Fruit fly (Drosophila melanogaster): Measurements from ENCODE around the gene CG12990.
A peak's percentile ranks its signal among the peaks of the same experiment; 100 is the strongest.

Gene CG12990

dm6 chrX:17716814-17717565, 45.3 kb upstream of the CG12990 start:
- TF ChIP-seq OdsH (GFP tag; optimal IDR thresholded peaks at IDR 0.05): no peak
- no peak for TF ChIP-seq dmrt93B (GFP tag; optimal IDR thresholded peaks at IDR 0.05)
- no peak for TF ChIP-seq rgr (GFP tag; optimal IDR thresholded peaks at IDR 0.05)
- no peak for TF ChIP-seq woc (GFP tag; optimal IDR thresholded peaks at IDR 0.05)
- TF ChIP-seq lola (GFP tag; optimal IDR thresholded peaks at IDR 0.05): no peak
- no peak for TF ChIP-seq brk (GFP tag; optimal IDR thresholded peaks at IDR 0.05)
- TF ChIP-seq tai (GFP tag; optimal IDR thresholded peaks at IDR 0.05): no peak
- TF ChIP-seq foxo (GFP tag; optimal IDR thresholded peaks at IDR 0.05): no peak
- no peak for TF ChIP-seq HLH106 (tag; optimal IDR thresholded peaks at IDR 0.05)
- no peak for TF ChIP-seq Dif (GFP tag; optimal IDR thresholded peaks at IDR 0.05; ENCODE audit: partially characterized antibody)
- no peak for TF ChIP-seq Myc (optimal IDR thresholded peaks at IDR 0.05)
- TF ChIP-seq Hr83 (GFP tag; optimal IDR thresholded peaks at IDR 0.05; ENCODE audit: poor library complexity, severe bottlenecking): no peak
- no peak for TF ChIP-seq fru (GFP tag; optimal IDR thresholded peaks at IDR 0.05)
- TF ChIP-seq h (GFP tag; optimal IDR thresholded peaks at IDR 0.05): no peak
- no peak for TF ChIP-seq psq (GFP tag; optimal IDR thresholded peaks at IDR 0.05)

- TF ChIP-seq GATAd (GFP tag; optimal IDR thresholded peaks at IDR 0.05): no peak
- TF ChIP-seq Dif (GFP tag; optimal IDR thresholded peaks at IDR 0.05; ENCODE audit: partially characterized antibody): no peak
- TF ChIP-seq dl (GFP tag; optimal IDR thresholded peaks at IDR 0.05; ENCODE audit: insufficient read depth in 1 of 2, partially characterized antibody in 2 of 2): no peak
- no peak for TF ChIP-seq Hr83 (GFP tag; optimal IDR thresholded peaks at IDR 0.05; ENCODE audit: poor library complexity, severe bottlenecking)
Observed at dm6 chrX:17714976-17715375, 43.3 kb upstream of the CG12990 start.

- TF ChIP-seq rgr (GFP tag; optimal IDR thresholded peaks at IDR 0.05): peak; percentile 60
- TF ChIP-seq GATAd (GFP tag; optimal IDR thresholded peaks at IDR 0.05): no peak
- TF ChIP-seq fru (GFP tag; optimal IDR thresholded peaks at IDR 0.05): peak; percentile 41
- peak; percentile 42 for TF ChIP-seq OdsH (GFP tag; optimal IDR thresholded peaks at IDR 0.05)
- TF ChIP-seq brk (GFP tag; optimal IDR thresholded peaks at IDR 0.05): no peak
- TF ChIP-seq Rel (GFP tag; optimal IDR thresholded peaks at IDR 0.05): no peak
- TF ChIP-seq Rel (tag; optimal IDR thresholded peaks at IDR 0.05): no peak
- peak; percentile 23 for TF ChIP-seq HLH106 (tag; optimal IDR thresholded peaks at IDR 0.05)
- no peak for TF ChIP-seq Dfd (GFP tag; optimal IDR thresholded peaks at IDR 0.05)
- TF ChIP-seq foxo (GFP tag; optimal IDR thresholded peaks at IDR 0.05): peak in 1 of 2 experiments; percentile 51
- peak; percentile 50 for TF ChIP-seq Hnf4 (GFP tag; optimal IDR thresholded peaks at IDR 0.05)
- TF ChIP-seq CG32264 (GFP tag; optimal IDR thresholded peaks at IDR 0.05): no peak
- no peak for TF ChIP-seq Myc (optimal IDR thresholded peaks at IDR 0.05)
- TF ChIP-seq dmrt93B (GFP tag; optimal IDR thresholded peaks at IDR 0.05): no peak
- TF ChIP-seq ey (GFP tag; optimal IDR thresholded peaks at IDR 0.05): peak; percentile 64
- TF ChIP-seq h (GFP tag; optimal IDR thresholded peaks at IDR 0.05): peak; percentile 46
- TF ChIP-seq dl (GFP tag; optimal IDR thresholded peaks at IDR 0.05; ENCODE audit: insufficient read depth in 1 of 2, partially characterized antibody in 2 of 2): no peak
- peak; percentile 25 for TF ChIP-seq tai (GFP tag; optimal IDR thresholded peaks at IDR 0.05)
- no peak for TF ChIP-seq Dif (GFP tag; optimal IDR thresholded peaks at IDR 0.05; ENCODE audit: partially characterized antibody)
- TF ChIP-seq Sp1 (GFP tag; optimal IDR thresholded peaks at IDR 0.05): no peak
- TF ChIP-seq Hr83 (GFP tag; optimal IDR thresholded peaks at IDR 0.05; ENCODE audit: poor library complexity, severe bottlenecking): no peak
- TF ChIP-seq br (GFP tag; optimal IDR thresholded peaks at IDR 0.05): peak; percentile 31
- peak; percentile 40 for TF ChIP-seq woc (GFP tag; optimal IDR thresholded peaks at IDR 0.05)
- TF ChIP-seq Hr78 (GFP tag; optimal IDR thresholded peaks at IDR 0.05): no peak
Observed at dm6 chrX:17713740-17714135, 42.0 kb upstream of the CG12990 start.

dm6 chrX:17712995-17713739, 41.5 kb upstream of the CG12990 start:
- TF ChIP-seq Hr78 (GFP tag; optimal IDR thresholded peaks at IDR 0.05): no peak
- TF ChIP-seq sage (GFP tag; optimal IDR thresholded peaks at IDR 0.05): no peak
- TF ChIP-seq tai (GFP tag; optimal IDR thresholded peaks at IDR 0.05): no peak
- TF ChIP-seq sv (GFP tag; optimal IDR thresholded peaks at IDR 0.05): peak; percentile 51
- TF ChIP-seq HLH106 (tag; optimal IDR thresholded peaks at IDR 0.05): peak; percentile 12
- no peak for TF ChIP-seq woc (GFP tag; optimal IDR thresholded peaks at IDR 0.05)
- peak; percentile 45 for TF ChIP-seq Dfd (GFP tag; optimal IDR thresholded peaks at IDR 0.05)
- no peak for TF ChIP-seq pan (optimal IDR thresholded peaks at IDR 0.05)
- no peak for TF ChIP-seq Sp1 (GFP tag; optimal IDR thresholded peaks at IDR 0.05)
- peak in 1 of 2 experiments; percentile 35 for TF ChIP-seq foxo (GFP tag; optimal IDR thresholded peaks at IDR 0.05)
- no peak for TF ChIP-seq jim (GFP tag; optimal IDR thresholded peaks at IDR 0.05)
- TF ChIP-seq lola (GFP tag; optimal IDR thresholded peaks at IDR 0.05): no peak
